Worm (Caenorhabditis elegans) whole organism, young adult: ENCODE measurements around the gene F45E6.1.

ENCODE experiments used
- B0019.2 ChIP-seq: fragments of 200-800 bp; sonication (Bioruptor generic); conservative IDR thresholded peaks from 2 replicates; pipeline ENCODE4 v1.3.6; 2022; ENCODE audit warnings: missing genetic modification reagents, missing genetic modification characterization, missing compliant biosample characterization
- C17E4.6 ChIP-seq: fragments of 200-800 bp; sonication (Bioruptor generic); IDR thresholded peaks from 2 replicates; pipeline ENCODE4 v1.3.6; 2022; ENCODE audit warnings: missing genetic modification reagents, missing genetic modification characterization, missing compliant biosample characterization
- D2030.7 ChIP-seq: fragments of 200-800 bp; sonication (Bioruptor generic); IDR thresholded peaks from 2 replicates; pipeline ENCODE4 v1.3.6; 2022; ENCODE audit warnings: missing genetic modification reagents, missing genetic modification characterization, missing compliant biosample characterization
- F22D6.2 ChIP-seq: sonication (generic microtip); optimal IDR thresholded peaks from 2 replicates; lab custom pipeline; 2016; ENCODE audit warnings: mild to moderate bottlenecking, missing genetic modification characterization, missing compliant biosample characterization
- F33H1.4 ChIP-seq: fragments of 200-800 bp; sonication (Bioruptor generic); IDR thresholded peaks from 2 replicates; pipeline ENCODE4 v1.3.6; 2022; ENCODE audit warnings: missing genetic modification reagents, missing genetic modification characterization, missing compliant biosample characterization
- F37B4.10 ChIP-seq: fragments of 200-800 bp; sonication (Bioruptor generic); IDR thresholded peaks from 2 replicates; pipeline ENCODE4 v1.3.6; 2022; ENCODE audit warnings: missing genetic modification characterization, missing compliant biosample characterization
- F49E8.2 ChIP-seq: sonication (generic microtip); optimal IDR thresholded peaks from 3 replicates; lab custom pipeline; 2017; ENCODE audit warnings: missing genetic modification characterization, mild to moderate bottlenecking, missing compliant biosample characterization, antibody characterized with exemption, moderate library complexity; ENCODE audit not compliant: insufficient read depth
- F55B11.4 ChIP-seq: sonication (generic microtip); optimal IDR thresholded peaks from 2 replicates; lab custom pipeline; 2016; ENCODE audit warnings: missing compliant biosample characterization, missing genetic modification characterization, borderline replicate concordance; ENCODE audit not compliant: insufficient read depth
- F57C9.4 ChIP-seq: sonication (generic microtip); optimal IDR thresholded peaks from 2 replicates; lab custom pipeline; 2017; ENCODE audit warnings: mild to moderate bottlenecking, missing genetic modification characterization, missing compliant biosample characterization
- K11D2.4 ChIP-seq: fragments of 200-800 bp; sonication (Bioruptor generic); IDR thresholded peaks from 2 replicates; pipeline ENCODE4 v1.3.6; 2022; ENCODE audit warnings: missing genetic modification reagents, missing genetic modification characterization, missing compliant biosample characterization
- Y53G8AR.9 ChIP-seq: fragments of 200-800 bp; sonication (Bioruptor generic); conservative IDR thresholded peaks from 2 replicates; pipeline ENCODE4 v1.3.6; 2022; ENCODE audit warnings: missing genetic modification reagents, missing genetic modification characterization, missing compliant biosample characterization
- ama-1 ChIP-seq, 3 experiments: fragments of 150-350 bp in 1 of 3; sonication (generic microtip) in 2 of 3; optimal IDR thresholded peaks; 2 replicates each; lab custom pipeline; 2014 to 2018; ENCODE audit warnings: missing biosample characterization in 2 of 3, missing genetic modification characterization in 2 of 3, missing genetic modification reagents in 2 of 3
- attf-3 ChIP-seq: fragments of 200-800 bp; sonication (Bioruptor generic); conservative IDR thresholded peaks from 2 replicates; pipeline ENCODE4 v1.3.6; 2022; ENCODE audit warnings: missing genetic modification reagents, missing genetic modification characterization, missing compliant biosample characterization
- bed-2 ChIP-seq: fragments of 200-800 bp; sonication (Bioruptor generic); IDR thresholded peaks from 2 replicates; pipeline ENCODE4 v1.3.6; 2022; ENCODE audit warnings: missing genetic modification reagents, missing genetic modification characterization, missing compliant biosample characterization
- ceh-58 ChIP-seq: fragments of 200-800 bp; sonication (Bioruptor generic); IDR thresholded peaks from 2 replicates; pipeline ENCODE4 v1.3.6; 2022; ENCODE audit warnings: missing genetic modification characterization, missing compliant biosample characterization
- dox-1 ChIP-seq: fragments of 200-800 bp; sonication (Bioruptor generic); IDR thresholded peaks from 2 replicates; pipeline ENCODE4 v1.3.6; 2022; ENCODE audit warnings: missing genetic modification reagents, missing genetic modification characterization, missing compliant biosample characterization
- egl-44 ChIP-seq: fragments of 200-800 bp; sonication (Bioruptor generic); IDR thresholded peaks from 2 replicates; pipeline ENCODE4 v1.3.6; 2022; ENCODE audit warnings: missing genetic modification reagents, missing genetic modification characterization, missing compliant biosample characterization
- egrh-3 ChIP-seq: fragments of 200-800 bp; sonication (Bioruptor generic); IDR thresholded peaks from 2 replicates; pipeline ENCODE4 v1.3.6; 2022; ENCODE audit warnings: missing genetic modification reagents, missing genetic modification characterization, missing compliant biosample characterization
- ekl-4 ChIP-seq: fragments of 200-800 bp; sonication (Bioruptor generic); IDR thresholded peaks from 2 replicates; pipeline ENCODE4 v1.3.6; 2022; ENCODE audit warnings: missing genetic modification reagents, missing genetic modification characterization, missing compliant biosample characterization
- ets-4 ChIP-seq: fragments of 200-800 bp; sonication (Bioruptor generic); optimal IDR thresholded peaks from 2 replicates; lab custom pipeline; 2018; ENCODE audit warnings: mild to moderate bottlenecking, missing genetic modification characterization, missing compliant biosample characterization
- gei-17 ChIP-seq: fragments of 200-800 bp; sonication (Bioruptor generic); optimal IDR thresholded peaks from 2 replicates; lab custom pipeline; 2018; ENCODE audit warnings: mild to moderate bottlenecking, missing genetic modification characterization, missing compliant biosample characterization
- him-1 ChIP-seq: sonication (generic microtip); optimal IDR thresholded peaks from 2 replicates; lab custom pipeline; 2016; ENCODE audit warnings: missing genotype, missing genetic modification reagents, missing genetic modification characterization, missing compliant biosample characterization
- hmg-1.2 ChIP-seq: fragments of 200-800 bp; sonication (Bioruptor generic); IDR thresholded peaks from 2 replicates; pipeline ENCODE4 v1.3.6; 2022; ENCODE audit warnings: missing genetic modification reagents, missing genetic modification characterization, missing compliant biosample characterization
- hsf-1 ChIP-seq: fragments of 200-800 bp; sonication (Bioruptor generic); IDR thresholded peaks from 2 replicates; pipeline ENCODE4 v1.3.6; 2022; ENCODE audit warnings: missing genetic modification reagents, missing genetic modification characterization, missing compliant biosample characterization
- let-526 ChIP-seq: fragments of 200-800 bp; sonication (Bioruptor generic); IDR thresholded peaks from 2 replicates; pipeline ENCODE4 v1.3.6; 2022; ENCODE audit warnings: missing genetic modification reagents, missing genetic modification characterization, missing compliant biosample characterization
- lin-26 ChIP-seq: fragments of 200-800 bp; sonication (Bioruptor generic); IDR thresholded peaks from 2 replicates; pipeline ENCODE4 v1.3.6; 2022; ENCODE audit warnings: missing genetic modification reagents, missing genetic modification characterization, missing compliant biosample characterization
- lin-40 ChIP-seq: sonication (generic microtip); optimal IDR thresholded peaks from 2 replicates; lab custom pipeline; 2016; ENCODE audit warnings: missing genetic modification characterization, mild to moderate bottlenecking, missing compliant biosample characterization, missing genotype, missing genetic modification reagents
- lsy-27 ChIP-seq: sonication (generic microtip); optimal IDR thresholded peaks from 2 replicates; lab custom pipeline; 2017; ENCODE audit warnings: missing genetic modification characterization, mild to moderate bottlenecking, missing compliant biosample characterization, antibody characterized with exemption, missing genotype, borderline replicate concordance; ENCODE audit not compliant: insufficient read depth
- madf-10 ChIP-seq: sonication (generic microtip); optimal IDR thresholded peaks from 2 replicates; lab custom pipeline; 2016; ENCODE audit warnings: mild to moderate bottlenecking, missing genetic modification characterization, missing compliant biosample characterization
- mcd-1 ChIP-seq: fragments of 200-800 bp; sonication (Bioruptor generic); IDR thresholded peaks from 2 replicates; pipeline ENCODE4 v1.3.6; 2022; ENCODE audit warnings: missing genetic modification reagents, missing genetic modification characterization, missing compliant biosample characterization
- nhr-120 ChIP-seq: fragments of 200-800 bp; sonication (Bioruptor generic); IDR thresholded peaks from 2 replicates; pipeline ENCODE4 v1.3.6; 2022; ENCODE audit warnings: missing genetic modification characterization, missing compliant biosample characterization
- nhr-27 ChIP-seq: fragments of 200-800 bp; sonication (Bioruptor generic); optimal IDR thresholded peaks from 2 replicates; lab custom pipeline; 2018; ENCODE audit warnings: mild to moderate bottlenecking, missing genetic modification characterization, moderate library complexity, missing compliant biosample characterization
- nhr-80 ChIP-seq: sonication (generic microtip); optimal IDR thresholded peaks from 2 replicates; lab custom pipeline; 2016; ENCODE audit warnings: missing genetic modification characterization, missing compliant biosample characterization
- nhr-90 ChIP-seq: sonication (generic microtip); optimal IDR thresholded peaks from 2 replicates; lab custom pipeline; 2016; ENCODE audit warnings: missing genotype, mild to moderate bottlenecking, missing genetic modification characterization, missing compliant biosample characterization
- pbrm-1 ChIP-seq: fragments of 200-800 bp; sonication (Bioruptor generic); IDR thresholded peaks from 2 replicates; pipeline ENCODE4 v1.3.6; 2022; ENCODE audit warnings: missing genetic modification reagents, missing genetic modification characterization, missing compliant biosample characterization
- rpc-1 ChIP-seq, 2 experiments: fragments of 150-350 bp in 1 of 2; sonication (generic microtip) in 1 of 2; optimal IDR thresholded peaks; 2 replicates each; lab custom pipeline; 2014 to 2018; ENCODE audit warnings: missing biosample characterization in 1 of 2, missing genetic modification characterization in 1 of 2, missing genetic modification reagents in 1 of 2, missing genotype in 1 of 2
- snpc-3.4 ChIP-seq: sonication (generic microtip); optimal IDR thresholded peaks from 2 replicates; lab custom pipeline; 2017; ENCODE audit warnings: missing genetic modification characterization, mild to moderate bottlenecking, missing compliant biosample characterization, antibody characterized with exemption, moderate library complexity, missing genotype, missing genetic modification reagents
- tbp1 ChIP-seq: fragments of 200-800 bp; sonication (Bioruptor generic); optimal IDR thresholded peaks from 2 replicates; lab custom pipeline; 2018; ENCODE audit warnings: mild to moderate bottlenecking, missing genetic modification characterization, missing compliant biosample characterization
- tbx-9 ChIP-seq: sonication (generic microtip); optimal IDR thresholded peaks from 2 replicates; lab custom pipeline; 2016; ENCODE audit warnings: borderline replicate concordance, missing genetic modification characterization, inconsistent platforms, missing compliant biosample characterization
- unc-130 ChIP-seq: sonication (generic microtip); optimal IDR thresholded peaks from 2 replicates; lab custom pipeline; 2016; ENCODE audit warnings: missing genetic modification reagents, missing genetic modification characterization, missing compliant biosample characterization
- zfh-2 ChIP-seq: fragments of 200-800 bp; sonication (Bioruptor generic); conservative IDR thresholded peaks from 2 replicates; pipeline ENCODE4 v1.3.6; 2022; ENCODE audit warnings: missing genetic modification reagents, missing genetic modification characterization, missing compliant biosample characterization
- zim-3 ChIP-seq: sonication (generic microtip); optimal IDR thresholded peaks from 2 replicates; lab custom pipeline; 2017; ENCODE audit warnings: mild to moderate bottlenecking, missing genetic modification characterization, moderate library complexity, missing compliant biosample characterization
- ztf-18 ChIP-seq: sonication (generic microtip); optimal IDR thresholded peaks from 2 replicates; lab custom pipeline; 2016; ENCODE audit warnings: missing genotype, mild to moderate bottlenecking, missing genetic modification characterization, missing compliant biosample characterization
- ztf-25 ChIP-seq: fragments of 200-800 bp; sonication (Bioruptor generic); IDR thresholded peaks from 2 replicates; pipeline ENCODE4 v1.3.6; 2022; ENCODE audit warnings: missing genetic modification reagents, missing genetic modification characterization, missing compliant biosample characterization
- ztf-26 ChIP-seq: sonication (generic microtip); optimal IDR thresholded peaks from 2 replicates; lab custom pipeline; 2017; ENCODE audit warnings: missing genetic modification characterization, missing compliant biosample characterization
- ztf-3 ChIP-seq: fragments of 200-800 bp; sonication (Bioruptor generic); optimal IDR thresholded peaks from 2 replicates; lab custom pipeline; 2018; ENCODE audit warnings: mild to moderate bottlenecking, missing genetic modification characterization, missing compliant biosample characterization
- ztf-6 ChIP-seq: fragments of 200-800 bp; sonication (Bioruptor generic); IDR thresholded peaks from 2 replicates; pipeline ENCODE4 v1.3.6; 2022; ENCODE audit warnings: missing genetic modification reagents, missing genetic modification characterization, missing compliant biosample characterization

Gene F45E6.1

ce11 chrX:12480447-12480998, 3.3 kb upstream of the F45E6.1 start, which contains the start of gene atf-6 (continued):
- peak; percentile 53 for TF ChIP-seq ztf-26
- no peak for TF ChIP-seq hsf-1 (GFP tag; lab: Robert Waterston, UW)
- peak; percentile 71 for TF ChIP-seq K11D2.4 (GFP tag; lab: Robert Waterston, UW)
- peak; percentile 3 for TF ChIP-seq nhr-27
- TF ChIP-seq ekl-4 (GFP tag; lab: Robert Waterston, UW), result 0 out of 2 replicates have a peak, but pooled peaks have one; percentile 28
- TF ChIP-seq ztf-6 (GFP tag; lab: Robert Waterston, UW), result peak; percentile 58; the same call in 1 of the 2 replicates
- peak; percentile 92 for TF ChIP-seq dox-1 (GFP tag; lab: Robert Waterston, UW)
- TF ChIP-seq madf-10 (tag; lab: Kevin White, UChicago), result peak; percentile 55
- TF ChIP-seq gei-17 (GFP tag; lab: Kevin White, UChicago), result peak; percentile 70
- peak; percentile 97 for TF ChIP-seq mcd-1
- no peak for TF ChIP-seq him-1 (tag; lab: Kevin White, UChicago)
- no peak for TF ChIP-seq lsy-27 (tag; lab: Kevin White, UChicago)
- TF ChIP-seq attf-3 (GFP tag; lab: Robert Waterston, UW), result no peak
- TF ChIP-seq nhr-80 (tag; lab: Kevin White, UChicago), result peak; percentile 97
- TF ChIP-seq rpc-1 (optimal IDR thresholded peaks at IDR 0.05; lab: Kevin White, UChicago), result no peak
- no peak for TF ChIP-seq rpc-1 (tag; optimal IDR thresholded peaks at IDR 0.05; lab: Kevin White, UChicago)
- no peak for TF ChIP-seq F33H1.4 (GFP tag; lab: Robert Waterston, UW)
- TF ChIP-seq tbx-9 (tag; lab: Kevin White, UChicago), result no peak
- TF ChIP-seq zim-3, result no peak
- TF ChIP-seq F55B11.4 (tag; lab: Kevin White, UChicago), result no peak
- TF ChIP-seq egl-44 (GFP tag; lab: Robert Waterston, UW), result peak; percentile 71; the same call in 1 of the 2 replicates
- TF ChIP-seq snpc-3.4 (tag; lab: Kevin White, UChicago), result no peak
- peak; percentile 56; the same call in 1 of the 2 replicates for TF ChIP-seq hmg-1.2 (GFP tag; lab: Robert Waterston, UW)
- peak; percentile 80 for TF ChIP-seq ets-4 (GFP tag; lab: Kevin White, UChicago)
- TF ChIP-seq Y53G8AR.9 (GFP tag; lab: Robert Waterston, UW), result peak; percentile 39; the same call in 1 of the 2 replicates
- TF ChIP-seq F22D6.2 (tag; lab: Kevin White, UChicago), result peak; percentile 2
- TF ChIP-seq bed-2 (GFP tag; lab: Robert Waterston, UW), result 0 out of 2 replicates have a peak, but pooled peaks have one; percentile 40
- TF ChIP-seq D2030.7, result no peak
- TF ChIP-seq F49E8.2 (tag; lab: Kevin White, UChicago), result no peak
- no peak for TF ChIP-seq C17E4.6 (GFP tag; lab: Robert Waterston, UW)
- no peak for TF ChIP-seq B0019.2 (GFP tag; lab: Robert Waterston, UW)
- TF ChIP-seq zfh-2, result peak; percentile 99
- no peak for TF ChIP-seq lin-26
- peak; percentile 39 for TF ChIP-seq nhr-90
- TF ChIP-seq ztf-3, result no peak
- TF ChIP-seq pbrm-1 (GFP tag; lab: Robert Waterston, UW), result no peak; the same call in 1 of the 2 replicates
- TF ChIP-seq unc-130 (GFP tag; lab: Kevin White, UChicago), result no peak
- TF ChIP-seq nhr-120 (GFP tag; lab: Robert Waterston, UW), result no peak
- peak; percentile 78 for TF ChIP-seq lin-40 (tag; lab: Kevin White, UChicago)
- peak; percentile 42 for TF ChIP-seq tbp1 (GFP tag; lab: Kevin White, UChicago)
- no peak for TF ChIP-seq ama-1 (optimal IDR thresholded peaks at IDR 0.05; lab: Kevin White, UChicago)
- no peak for TF ChIP-seq ama-1 (GFP tag; optimal IDR thresholded peaks at IDR 0.05; lab: Kevin White, UChicago)
- no peak for TF ChIP-seq F57C9.4
- peak; percentile 64 for TF ChIP-seq ztf-18 (tag; lab: Kevin White, UChicago)
- 0 out of 2 replicates have a peak, but pooled peaks have one; percentile 44 for TF ChIP-seq ztf-25 (GFP tag; lab: Robert Waterston, UW)
- peak; percentile 98 for TF ChIP-seq egrh-3 (GFP tag; lab: Robert Waterston, UW)
- no peak for TF ChIP-seq ceh-58 (GFP tag; lab: Robert Waterston, UW)
- TF ChIP-seq F37B4.10 (GFP tag; lab: Robert Waterston, UW), result no peak
- TF ChIP-seq let-526 (GFP tag; lab: Robert Waterston, UW), result 0 out of 2 replicates have a peak, but pooled peaks have one; percentile 20
